Worm (Caenorhabditis elegans): Measurements from ENCODE around the gene Y75B7B.1.

The Y75B7B.1 gene

DNA sequence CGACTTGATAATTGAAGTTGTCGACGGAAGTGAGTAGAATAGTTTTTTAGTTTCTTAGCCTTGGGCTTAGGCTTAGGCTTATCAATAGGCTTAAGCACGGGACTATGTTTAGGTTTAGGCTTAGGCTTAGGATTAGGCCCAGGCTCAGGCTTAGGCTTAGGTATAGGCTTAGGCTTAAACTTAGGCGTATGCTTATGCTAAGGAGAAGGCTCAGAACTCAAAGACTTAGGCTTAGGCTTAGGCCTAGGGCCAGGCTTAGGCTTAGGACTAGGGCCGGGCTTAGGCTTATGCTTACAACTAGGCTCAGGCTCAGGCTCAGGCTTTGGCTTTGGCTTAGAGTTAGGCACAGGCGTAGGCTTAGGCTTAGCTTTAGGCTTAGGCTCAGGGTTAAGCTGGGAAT is 4.2 kb upstream of the Y75B7B.1 start:
- TF ChIP-seq lin-13 (tag; optimal IDR thresholded peaks at IDR 0.05) (no peak), tbx-8 (GFP tag; optimal IDR thresholded peaks at IDR 0.05) (no peak)

- TF ChIP-seq nhr-2 (tag; optimal IDR thresholded peaks at IDR 0.05) = no peak
- TF ChIP-seq M03D4.4 (tag; optimal IDR thresholded peaks at IDR 0.05) = no peak
- no peak for TF ChIP-seq zip-8 (tag; optimal IDR thresholded peaks at IDR 0.05)
- no peak for TF ChIP-seq tbx-8 (GFP tag; optimal IDR thresholded peaks at IDR 0.05)
- no peak for TF ChIP-seq blmp-1 (tag; optimal IDR thresholded peaks at IDR 0.05)
- no peak for TF ChIP-seq cnd-1 (tag; optimal IDR thresholded peaks at IDR 0.05)
- no peak for TF ChIP-seq nhr-12 (tag; optimal IDR thresholded peaks at IDR 0.05)
- no peak for TF ChIP-seq nhr-237 (tag; optimal IDR thresholded peaks at IDR 0.05)
- TF ChIP-seq mep-1 (tag; optimal IDR thresholded peaks at IDR 0.05) = no peak
- no peak for TF ChIP-seq ces-1 (GFP tag; optimal IDR thresholded peaks at IDR 0.05)
- TF ChIP-seq mls-2 (tag; optimal IDR thresholded peaks at IDR 0.05) = no peak
- TF ChIP-seq ceh-39 (tag; optimal IDR thresholded peaks at IDR 0.05) = no peak
- no peak for TF ChIP-seq pha-4 (tag; optimal IDR thresholded peaks at IDR 0.05)
- no peak for TF ChIP-seq ceh-83 (GFP tag; optimal IDR thresholded peaks at IDR 0.05)
Measured at ce11 chrV:1275924-1276323, 5.2 kb downstream of the Y75B7B.1 start, which contains the start of gene Y75B7B.2. TSS of gene Y75B7B.2 (minus strand) at chrV:1276024.

DNA sequence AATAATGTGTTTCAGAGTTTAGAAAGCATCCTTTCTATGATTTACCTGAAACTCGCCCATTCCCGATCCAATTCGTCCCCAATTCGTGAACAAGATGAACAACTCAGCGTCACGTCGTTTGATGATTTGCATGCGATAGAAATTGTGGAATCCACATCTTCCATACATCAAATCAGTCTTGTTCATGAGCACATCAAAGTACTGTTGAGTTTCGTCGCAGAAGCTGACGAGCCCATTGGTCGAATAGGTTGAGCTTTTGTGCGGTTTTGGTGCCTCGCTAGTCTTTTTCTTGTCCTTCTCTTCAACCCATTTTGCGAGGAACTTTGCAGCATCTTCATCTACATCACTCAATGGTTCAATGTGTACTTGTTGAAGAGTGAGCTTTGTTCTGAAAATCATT is 7.2 kb downstream of the Y75B7B.1 start:
- no peak for TF ChIP-seq cnd-1 (tag; optimal IDR thresholded peaks at IDR 0.05)
- TF ChIP-seq drap-1 (GFP tag; optimal IDR thresholded peaks at IDR 0.05) = no peak
- no peak for TF ChIP-seq mab-5 (tag; optimal IDR thresholded peaks at IDR 0.05)
- TF ChIP-seq sptf-1 (tag; optimal IDR thresholded peaks at IDR 0.05) = no peak
- no peak for TF ChIP-seq sem-2 (GFP tag; optimal IDR thresholded peaks at IDR 0.05)
- no peak for TF ChIP-seq lin-32 (GFP tag; optimal IDR thresholded peaks at IDR 0.05)
- no peak for TF ChIP-seq blmp-1 (tag; optimal IDR thresholded peaks at IDR 0.05)
- no peak for TF ChIP-seq ham-2 (GFP tag; optimal IDR thresholded peaks at IDR 0.05)
- no peak for TF ChIP-seq lsy-2 (tag; optimal IDR thresholded peaks at IDR 0.05)
- TF ChIP-seq nhr-12 (tag; optimal IDR thresholded peaks at IDR 0.05) = no peak
- TF ChIP-seq nhr-237 (tag; optimal IDR thresholded peaks at IDR 0.05) = no peak
- no peak for TF ChIP-seq elt-1 (tag; optimal IDR thresholded peaks at IDR 0.05; ENCODE audit: borderline replicate concordance, insufficient read depth)
- TF ChIP-seq lin-13 (tag; optimal IDR thresholded peaks at IDR 0.05) = no peak
- no peak for TF ChIP-seq tbx-8 (GFP tag; optimal IDR thresholded peaks at IDR 0.05)
- no peak for TF ChIP-seq nhr-76 (tag; optimal IDR thresholded peaks at IDR 0.05)
- no peak for TF ChIP-seq ceh-83 (GFP tag; optimal IDR thresholded peaks at IDR 0.05)

- TF ChIP-seq unc-39 (tag; optimal IDR thresholded peaks at IDR 0.05) (no peak), mep-1 (tag; optimal IDR thresholded peaks at IDR 0.05) (no peak), nhr-2 (tag; optimal IDR thresholded peaks at IDR 0.05) (no peak), ceh-39 (tag; optimal IDR thresholded peaks at IDR 0.05) (no peak), nhr-76 (tag; optimal IDR thresholded peaks at IDR 0.05) (no peak), unc-120 (tag; optimal IDR thresholded peaks at IDR 0.05; ENCODE audit: poor library complexity, severe bottlenecking) (no peak), flh-1 (GFP tag; optimal IDR thresholded peaks at IDR 0.05) (no peak), elt-3 (tag; optimal IDR thresholded peaks at IDR 0.05) (no peak), zip-8 (tag; optimal IDR thresholded peaks at IDR 0.05) (no peak)
Measured at ce11 chrV:1278529-1278928, 7.8 kb downstream of the Y75B7B.1 start.

DNA sequence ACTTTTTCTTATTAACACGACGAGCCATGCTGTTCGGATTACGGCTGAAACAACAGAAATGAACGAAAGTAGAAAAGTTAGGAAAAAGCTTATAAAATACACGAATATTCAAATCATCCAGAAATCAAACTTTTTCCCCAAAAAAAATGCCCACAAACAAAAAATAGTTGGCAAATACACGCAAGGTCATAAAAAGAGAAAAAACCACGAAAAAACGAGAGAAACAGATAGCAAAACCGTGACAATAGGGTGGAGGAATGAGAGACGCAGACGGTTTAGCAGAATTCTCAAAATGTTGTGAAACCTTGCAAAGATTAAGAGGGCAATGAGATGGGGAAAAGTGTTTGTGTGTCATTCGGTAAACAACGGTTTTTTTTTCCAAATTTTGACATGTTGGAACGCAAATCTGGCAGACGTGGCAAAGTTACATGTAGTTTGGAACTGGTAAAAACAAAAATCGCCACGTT is 15.0 kb downstream of the Y75B7B.1 start, which contains the start of gene tank-1:
tank-1 (minus strand) TSS at position 51 of the 467 bp plus-strand sequence.
- no peak for TF ChIP-seq ces-1 (GFP tag; optimal IDR thresholded peaks at IDR 0.05)

DNA sequence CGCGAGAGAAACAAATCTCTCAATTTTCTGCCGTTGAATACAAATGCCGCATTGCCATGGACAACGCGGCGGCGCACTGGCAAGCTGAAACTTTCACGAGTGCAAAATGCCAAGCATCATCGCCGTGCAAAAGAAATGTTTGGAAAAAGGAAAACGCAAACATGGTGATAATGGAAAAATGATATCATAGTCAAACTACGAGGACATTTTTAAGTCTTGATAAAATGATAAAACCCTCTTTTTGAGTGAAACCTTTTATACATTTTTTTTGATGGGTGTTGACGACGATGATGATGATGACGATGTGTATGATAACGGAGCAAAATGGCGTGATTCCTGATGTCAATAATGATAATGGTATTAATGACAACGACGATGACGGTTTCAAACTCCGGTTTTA is 16.6 kb downstream of the Y75B7B.1 start:
- TF ChIP-seq tbx-8 (GFP tag; optimal IDR thresholded peaks at IDR 0.05) (no peak), sem-2 (GFP tag; optimal IDR thresholded peaks at IDR 0.05) (no peak), flh-1 (GFP tag; optimal IDR thresholded peaks at IDR 0.05) (no peak), mab-5 (tag; optimal IDR thresholded peaks at IDR 0.05) (no peak), lin-13 (tag; optimal IDR thresholded peaks at IDR 0.05) (no peak), nhr-2 (tag; optimal IDR thresholded peaks at IDR 0.05) (no peak), ham-2 (GFP tag; optimal IDR thresholded peaks at IDR 0.05) (no peak), bed-3 (GFP tag; optimal IDR thresholded peaks at IDR 0.05) (no peak), drap-1 (GFP tag; optimal IDR thresholded peaks at IDR 0.05) (no peak), ceh-43 (GFP tag; optimal IDR thresholded peaks at IDR 0.05) (no peak), nhr-12 (tag; optimal IDR thresholded peaks at IDR 0.05) (no peak), cnd-1 (tag; optimal IDR thresholded peaks at IDR 0.05) (no peak), lsy-2 (tag; optimal IDR thresholded peaks at IDR 0.05) (no peak), snpc-4 (tag; optimal IDR thresholded peaks at IDR 0.05) (no peak), nhr-237 (tag; optimal IDR thresholded peaks at IDR 0.05) (no peak)
